Worm (Caenorhabditis elegans) whole organism, mixed stage, embryonic: Measurements from ENCODE around the gene lrr-1.

Experiments
- M03D4.4 ChIP-seq: sonication (generic microtip); optimal IDR thresholded peaks from 2 replicates; lab custom pipeline; 2017; ENCODE audit warnings: mild to moderate bottlenecking, missing genetic modification characterization, missing compliant biosample characterization
- bed-3 ChIP-seq: fragments of 200-800 bp; sonication (Bioruptor generic); optimal IDR thresholded peaks from 3 replicates; lab custom pipeline; 2018; ENCODE audit warnings: mild to moderate bottlenecking, missing genetic modification characterization, moderate library complexity, missing compliant biosample characterization
- blmp-1 ChIP-seq: fragments of 150-350 bp; optimal IDR thresholded peaks from 2 replicates; lab custom pipeline; 2014; ENCODE audit warnings: missing biosample characterization, missing genetic modification characterization
- ceh-39 ChIP-seq: fragments of 150-350 bp; optimal IDR thresholded peaks from 2 replicates; lab custom pipeline; 2014; ENCODE audit warnings: missing biosample characterization, missing genetic modification characterization
- ceh-83 ChIP-seq: fragments of 200-800 bp; sonication (Bioruptor generic); optimal IDR thresholded peaks from 2 replicates; lab custom pipeline; 2018; ENCODE audit warnings: mild to moderate bottlenecking, missing genetic modification characterization, missing compliant biosample characterization
- ces-1 ChIP-seq: fragments of 150-350 bp; optimal IDR thresholded peaks from 2 replicates; lab custom pipeline; 2014; ENCODE audit warnings: missing biosample characterization, missing genetic modification reagents, missing genetic modification characterization
- cnd-1 ChIP-seq: fragments of 200-800 bp; sonication (Bioruptor generic); optimal IDR thresholded peaks from 2 replicates; lab custom pipeline; 2018; ENCODE audit warnings: mild to moderate bottlenecking, missing genetic modification characterization, missing compliant biosample characterization
- drap-1 ChIP-seq: fragments of 200-800 bp; sonication (Bioruptor generic); optimal IDR thresholded peaks from 3 replicates; lab custom pipeline; 2018; ENCODE audit warnings: mild to moderate bottlenecking, missing genetic modification characterization, missing compliant biosample characterization
- elt-1 ChIP-seq: sonication (generic microtip); optimal IDR thresholded peaks from 2 replicates; lab custom pipeline; 2017; ENCODE audit warnings: missing genetic modification characterization, mild to moderate bottlenecking, missing compliant biosample characterization, antibody characterized with exemption, moderate library complexity, borderline replicate concordance; ENCODE audit not compliant: insufficient read depth
- elt-3 ChIP-seq: fragments of 150-350 bp; optimal IDR thresholded peaks from 2 replicates; lab custom pipeline; 2014; ENCODE audit warnings: missing biosample characterization, missing genetic modification characterization
- flh-1 ChIP-seq: fragments of 200-800 bp; sonication (Bioruptor generic); optimal IDR thresholded peaks from 2 replicates; lab custom pipeline; 2018; ENCODE audit warnings: mild to moderate bottlenecking, missing genetic modification characterization, moderate library complexity, missing compliant biosample characterization
- ham-2 ChIP-seq: fragments of 200-800 bp; sonication (Bioruptor generic); optimal IDR thresholded peaks from 2 replicates; lab custom pipeline; 2018; ENCODE audit warnings: mild to moderate bottlenecking, missing genetic modification characterization, missing compliant biosample characterization
- hlh-1 ChIP-seq: fragments of 150-350 bp; optimal IDR thresholded peaks from 2 replicates; lab custom pipeline; 2014; ENCODE audit warnings: missing biosample characterization, missing genetic modification reagents, missing genetic modification characterization
- lin-13 ChIP-seq: fragments of 150-350 bp; optimal IDR thresholded peaks from 2 replicates; lab custom pipeline; 2014; ENCODE audit warnings: missing biosample characterization, missing genetic modification characterization
- lsy-2 ChIP-seq: fragments of 150-350 bp; optimal IDR thresholded peaks from 2 replicates; lab custom pipeline; 2014; ENCODE audit warnings: missing biosample characterization, missing genetic modification characterization
- mab-5 ChIP-seq: fragments of 150-350 bp; optimal IDR thresholded peaks from 2 replicates; lab custom pipeline; 2014; ENCODE audit warnings: missing biosample characterization, missing genetic modification characterization
- mep-1 ChIP-seq: fragments of 150-350 bp; optimal IDR thresholded peaks from 2 replicates; lab custom pipeline; 2017; ENCODE audit warnings: missing biosample characterization, missing genetic modification reagents, missing genetic modification characterization, inconsistent platforms
- mls-2 ChIP-seq: sonication (generic microtip); optimal IDR thresholded peaks from 2 replicates; lab custom pipeline; 2016; ENCODE audit warnings: mild to moderate bottlenecking, missing genetic modification characterization, moderate library complexity, missing compliant biosample characterization
- nhr-12 ChIP-seq: fragments of 150-350 bp; optimal IDR thresholded peaks from 2 replicates; lab custom pipeline; 2014; ENCODE audit warnings: missing biosample characterization, missing genetic modification characterization
- nhr-2 ChIP-seq: fragments of 150-350 bp; optimal IDR thresholded peaks from 2 replicates; lab custom pipeline; 2014; ENCODE audit warnings: missing biosample characterization, missing genetic modification characterization
- nhr-237 ChIP-seq: fragments of 150-350 bp; optimal IDR thresholded peaks from 2 replicates; lab custom pipeline; 2014; ENCODE audit warnings: missing biosample characterization, missing genetic modification characterization
- nhr-76 ChIP-seq: sonication (generic microtip); optimal IDR thresholded peaks from 2 replicates; lab custom pipeline; 2017; ENCODE audit warnings: missing biosample characterization, missing genetic modification characterization
- pha-4 ChIP-seq: fragments of 150-350 bp; optimal IDR thresholded peaks from 2 replicates; lab custom pipeline; 2018; ENCODE audit warnings: missing biosample characterization, missing genetic modification reagents, missing genetic modification characterization
- sem-2 ChIP-seq: fragments of 200-800 bp; sonication (Bioruptor generic); optimal IDR thresholded peaks from 2 replicates; lab custom pipeline; 2018; ENCODE audit warnings: mild to moderate bottlenecking, missing genetic modification characterization, missing compliant biosample characterization
- sptf-1 ChIP-seq: sonication (generic microtip); optimal IDR thresholded peaks from 2 replicates; lab custom pipeline; 2017; ENCODE audit warnings: mild to moderate bottlenecking, missing genetic modification characterization, moderate library complexity, missing compliant biosample characterization
- tbx-8 ChIP-seq: fragments of 200-800 bp; sonication (Bioruptor generic); optimal IDR thresholded peaks from 2 replicates; lab custom pipeline; 2018; ENCODE audit warnings: mild to moderate bottlenecking, missing genetic modification characterization, moderate library complexity, missing compliant biosample characterization
- unc-120 ChIP-seq: sonication (generic microtip); optimal IDR thresholded peaks from 2 replicates; lab custom pipeline; 2017; ENCODE audit warnings: missing genetic modification characterization, missing compliant biosample characterization; ENCODE audit not compliant: poor library complexity, severe bottlenecking
- unc-39 ChIP-seq: fragments of 150-350 bp; optimal IDR thresholded peaks from 2 replicates; lab custom pipeline; 2014; ENCODE audit warnings: missing biosample characterization, missing genetic modification characterization
- unc-62 ChIP-seq: fragments of 150-350 bp; optimal IDR thresholded peaks from 2 replicates; lab custom pipeline; 2014; ENCODE audit warnings: missing biosample characterization, missing genetic modification reagents, missing genetic modification characterization
- ztf-11 ChIP-seq: fragments of 150-350 bp; optimal IDR thresholded peaks from 2 replicates; lab custom pipeline; 2014; ENCODE audit warnings: missing biosample characterization, missing genetic modification characterization

The lrr-1 gene

DNA sequence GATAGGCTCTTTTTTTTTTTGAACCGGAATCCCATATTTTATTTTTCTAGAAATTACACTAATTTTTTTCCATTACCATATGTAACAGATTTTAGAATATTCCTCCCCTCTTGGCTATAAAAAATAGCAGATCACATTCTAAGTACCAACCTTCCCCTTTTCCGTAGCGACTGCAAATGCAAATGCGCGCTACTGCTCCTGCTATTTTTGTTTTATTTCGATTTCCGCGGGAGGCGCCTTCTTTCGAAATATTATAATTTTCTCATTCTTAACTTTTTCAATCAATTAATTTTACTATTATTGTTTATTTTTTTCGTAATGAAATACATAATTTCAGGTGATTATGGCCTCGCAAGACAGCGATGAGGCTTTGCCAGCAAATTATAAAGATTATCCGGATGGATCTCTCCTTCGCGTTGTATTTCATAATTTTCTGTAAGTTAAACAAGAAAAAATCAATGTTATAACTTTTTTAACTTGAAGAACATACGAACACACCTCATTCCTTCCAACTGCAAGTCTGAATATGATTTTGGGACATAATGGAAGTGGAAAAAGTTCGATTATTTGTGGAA is 25.6 kb upstream of the lrr-1 start, which contains the start of gene smc-5:
TSS of gene smc-5 (plus strand) at position 332 of the 575 bp plus-strand sequence.
- peak; percentile 86 for TF ChIP-seq mep-1
- TF ChIP-seq lin-13 (tag; lab: Kevin White, UChicago) = no peak
- peak; percentile 42 for TF ChIP-seq ceh-39 (tag; lab: Kevin White, UChicago)
- no peak for TF ChIP-seq mls-2 (tag; lab: Kevin White, UChicago)
- TF ChIP-seq ces-1 (GFP tag; lab: Kevin White, UChicago) = peak; percentile 56
- peak; percentile 57 for TF ChIP-seq hlh-1 (tag; lab: Kevin White, UChicago)
- no peak for TF ChIP-seq blmp-1 (tag; lab: Kevin White, UChicago)
- TF ChIP-seq unc-120 (tag; lab: Kevin White, UChicago) = peak; percentile 26
- no peak for TF ChIP-seq ztf-11
- no peak for TF ChIP-seq ceh-83
- TF ChIP-seq sptf-1 (tag; lab: Kevin White, UChicago) = no peak
- TF ChIP-seq nhr-237 (tag; lab: Kevin White, UChicago) = peak; percentile 56
- TF ChIP-seq lsy-2 (tag; lab: Kevin White, UChicago) = peak; percentile 85
- TF ChIP-seq M03D4.4 (tag; lab: Kevin White, UChicago) = no peak
- TF ChIP-seq pha-4 = peak; percentile 8
- TF ChIP-seq unc-62 (GFP tag; lab: Kevin White, UChicago) = no peak

DNA sequence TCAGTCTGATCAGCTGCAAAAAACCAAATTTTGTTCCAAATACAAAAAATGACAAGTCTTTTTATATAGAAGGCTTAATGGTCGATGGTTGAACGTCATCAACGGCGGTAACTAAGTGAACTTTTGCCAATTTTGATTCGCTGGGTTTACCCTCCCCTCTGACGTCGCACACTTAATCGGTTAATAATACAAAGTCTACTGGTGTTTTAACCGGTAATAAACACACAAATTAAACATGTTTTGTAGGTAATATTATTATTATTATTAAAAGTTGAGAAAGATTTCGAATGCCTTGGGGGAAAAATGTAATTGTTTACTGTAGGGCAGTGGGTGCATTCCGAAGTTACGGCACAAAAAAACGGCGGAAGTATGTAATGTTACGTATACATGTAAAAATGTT is 24.5 kb upstream of the lrr-1 start, which contains the start of gene pho-12:
TSS of gene pho-12 (minus strand) at position 101 of the 400 bp plus-strand sequence.
- TF ChIP-seq tbx-8 (GFP tag; lab: Kevin White, UChicago) (no peak), nhr-12 (no peak), elt-1 (tag; lab: Kevin White, UChicago) (no peak), nhr-2 (tag; lab: Kevin White, UChicago) (no peak), ztf-11 (no peak), elt-3 (tag; lab: Kevin White, UChicago) (no peak), unc-62 (GFP tag; lab: Kevin White, UChicago) (no peak), unc-39 (tag; lab: Kevin White, UChicago) (no peak), drap-1 (GFP tag; lab: Kevin White, UChicago) (no peak), nhr-76 (tag; lab: Kevin White, UChicago) (no peak), sptf-1 (tag; lab: Kevin White, UChicago) (no peak), sem-2 (GFP tag; lab: Kevin White, UChicago) (no peak), cnd-1 (tag; lab: Kevin White, UChicago) (no peak), hlh-1 (tag; lab: Kevin White, UChicago) (no peak), ceh-83 (no peak), ceh-39 (tag; lab: Kevin White, UChicago) (no peak), flh-1 (GFP tag; lab: Kevin White, UChicago) (no peak), ces-1 (GFP tag; lab: Kevin White, UChicago) (no peak)

DNA sequence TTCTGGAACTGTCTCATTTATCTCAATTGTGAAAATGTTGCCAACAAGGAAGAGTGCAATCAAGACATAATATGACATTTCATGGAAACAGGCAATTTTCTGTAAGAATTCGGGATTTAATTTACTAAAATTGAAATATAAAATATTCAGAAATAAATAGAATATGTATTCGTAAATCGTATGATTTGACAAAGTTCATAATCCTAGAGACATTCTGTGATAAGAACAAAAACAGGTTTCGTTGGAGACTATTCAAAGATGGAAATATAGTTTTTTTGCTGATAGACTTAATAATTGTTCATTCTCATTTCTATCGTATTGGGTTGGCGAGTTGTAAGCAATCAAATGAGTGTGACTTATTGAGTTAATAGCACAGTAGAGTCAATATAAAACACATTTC is 21.8 kb upstream of the lrr-1 start, which contains the start of gene C27A2.12:
TSS of gene C27A2.12 (minus strand) at position 101 of the 400 bp plus-strand sequence.
- TF ChIP-seq M03D4.4 (tag; lab: Kevin White, UChicago) = no peak
- TF ChIP-seq ceh-83 = no peak

DNA sequence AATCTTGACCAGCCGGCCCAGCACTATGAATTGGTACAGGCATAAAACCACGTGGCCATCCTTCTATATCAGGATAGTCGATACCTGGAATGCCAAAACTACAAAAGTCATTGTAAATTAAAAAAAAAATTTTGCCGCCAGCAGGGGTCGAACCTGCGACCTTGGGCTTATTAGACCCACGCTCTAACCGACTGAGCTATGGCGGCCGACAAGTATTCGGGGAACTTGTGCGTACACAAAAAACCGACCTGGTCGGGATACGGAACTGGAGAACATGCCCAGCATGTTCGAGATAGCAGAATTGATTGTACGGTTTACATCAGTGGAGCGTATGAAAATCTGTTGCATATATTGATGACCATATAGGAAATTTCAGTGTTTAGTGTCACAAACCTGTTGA is 21.1 kb upstream of the lrr-1 start:
- peak; percentile 17 for TF ChIP-seq ham-2 (GFP tag; lab: Kevin White, UChicago)
- TF ChIP-seq drap-1 (GFP tag; lab: Kevin White, UChicago) = peak; percentile 44
- TF ChIP-seq elt-3 (tag; lab: Kevin White, UChicago) = no peak
- peak; percentile 1 for TF ChIP-seq bed-3 (GFP tag; lab: Kevin White, UChicago)
- TF ChIP-seq ceh-83 = peak; percentile 73
- no peak for TF ChIP-seq unc-62 (GFP tag; lab: Kevin White, UChicago)
- TF ChIP-seq sem-2 (GFP tag; lab: Kevin White, UChicago) = peak; percentile 41
- peak; percentile 35 for TF ChIP-seq tbx-8 (GFP tag; lab: Kevin White, UChicago)
- no peak for TF ChIP-seq cnd-1 (tag; lab: Kevin White, UChicago)
- no peak for TF ChIP-seq mab-5 (tag; lab: Kevin White, UChicago)
- peak; percentile 47 for TF ChIP-seq mls-2 (tag; lab: Kevin White, UChicago)
- peak; percentile 60 for TF ChIP-seq sptf-1 (tag; lab: Kevin White, UChicago)
- TF ChIP-seq M03D4.4 (tag; lab: Kevin White, UChicago) = peak; percentile 55
- no peak for TF ChIP-seq ces-1 (GFP tag; lab: Kevin White, UChicago)
